In genomic region chrX:1922765-1923501, dm6 we compare ENCODE assay signal across 1 fruit fly cellular context.
TF ChIP-seq lines count a peak whose summit lies in the region.

eIF2Bepsilon (minus strand) TSS chrX:1922874.
Ocrl (plus strand) TSS chrX:1922981.

TF ChIP-seq in whole organism, embryonic, 481 proteins besides CTCF, POLR2A, EP300 and RAD21 (continued from another document and continues in another):
- TF ChIP-seq BEAF-32 (GFP tag; optimal IDR thresholded peaks at IDR 0.05; lab: Kevin White, UChicago) (peak; percentile 59), NfI (GFP tag; optimal IDR thresholded peaks at IDR 0.05; lab: Kevin White, UChicago) (no peak), tna (GFP tag; IDR thresholded peaks at IDR 0.05; lab: Robert Waterston, UW; ENCODE audit: partially characterized antibody) (no peak), CG10959 (GFP tag; IDR thresholded peaks at IDR 0.05; lab: Robert Waterston, UW) (no peak), CG11085 (GFP tag; IDR thresholded peaks at IDR 0.05; lab: Robert Waterston, UW) (no peak), onecut (GFP tag; IDR thresholded peaks at IDR 0.05; lab: Robert Waterston, UW) (no peak), Ets65A (GFP tag; lab: Kevin White, UChicago) (peak; percentile 94), wor (GFP tag; IDR thresholded peaks at IDR 0.05; lab: Robert Waterston, UW) (no peak), CG34376 (GFP tag; optimal IDR thresholded peaks at IDR 0.05; lab: Kevin White, UChicago) (peak; percentile 14), usp (GFP tag; optimal IDR thresholded peaks at IDR 0.05; lab: Kevin White, UChicago) (no peak), Lpt (GFP tag; optimal IDR thresholded peaks at IDR 0.05; lab: Kevin White, UChicago) (no peak), otp (GFP tag; IDR thresholded peaks at IDR 0.05; lab: Robert Waterston, UW) (no peak), vnd (GFP tag; IDR thresholded peaks at IDR 0.05; lab: Robert Waterston, UW; ENCODE audit: partially characterized antibody) (no peak), CG12659 (GFP tag; optimal IDR thresholded peaks at IDR 0.05; lab: Kevin White, UChicago) (peak; percentile 77), Pdp1 (GFP tag; optimal IDR thresholded peaks at IDR 0.05; lab: Kevin White, UChicago) (peak in 1 of 2 experiments; percentile 55), Atf6 (GFP tag; IDR thresholded peaks at IDR 0.05; lab: Robert Waterston, UW) (no peak), Scr (GFP tag; IDR thresholded peaks at IDR 0.05; lab: Robert Waterston, UW; ENCODE audit: partially characterized antibody) (no peak), sc (optimal IDR thresholded peaks at IDR 0.05; lab: Kevin White, UChicago) (no peak), sc (GFP tag; optimal IDR thresholded peaks at IDR 0.05; lab: Kevin White, UChicago) (no peak), p53 (GFP tag; optimal IDR thresholded peaks at IDR 0.05; lab: Kevin White, UChicago) (peak; percentile 6), Fer2 (tag; optimal IDR thresholded peaks at IDR 0.05; lab: Kevin White, UChicago) (no peak), oc (tag; optimal IDR thresholded peaks at IDR 0.05; lab: Kevin White, UChicago) (no peak), Aef1 (GFP tag; IDR thresholded peaks at IDR 0.05; lab: Robert Waterston, UW) (no peak), CG42726 (GFP tag; IDR thresholded peaks at IDR 0.05; lab: Robert Waterston, UW; ENCODE audit: partially characterized antibody) (no peak), lab (GFP tag; optimal IDR thresholded peaks at IDR 0.05; lab: Kevin White, UChicago) (no peak), HmgZ (tag; optimal IDR thresholded peaks at IDR 0.05; lab: Kevin White, UChicago) (peak; percentile 82), ara (GFP tag; IDR thresholded peaks at IDR 0.05; lab: Robert Waterston, UW) (no peak), gce (GFP tag; IDR thresholded peaks at IDR 0.05; lab: Robert Waterston, UW) (no peak), CG10462 (GFP tag; optimal IDR thresholded peaks at IDR 0.05; lab: Kevin White, UChicago) (no peak), trem (tag; optimal IDR thresholded peaks at IDR 0.05; lab: Kevin White, UChicago) (peak; percentile 54), CG11247 (GFP tag; IDR thresholded peaks at IDR 0.05; lab: Robert Waterston, UW) (no peak), toy (GFP tag; IDR thresholded peaks at IDR 0.05; lab: Robert Waterston, UW) (no peak), salm (tag; optimal IDR thresholded peaks at IDR 0.05; lab: Kevin White, UChicago) (no peak), CG4730 (GFP tag; IDR thresholded peaks at IDR 0.05; lab: Robert Waterston, UW) (no peak), crol (GFP tag; IDR thresholded peaks at IDR 0.05; lab: Robert Waterston, UW) (no peak), lbe (GFP tag; optimal IDR thresholded peaks at IDR 0.05; lab: Kevin White, UChicago) (no peak), Jarid2 (GFP tag; optimal IDR thresholded peaks at IDR 0.05; lab: Kevin White, UChicago) (no peak), wek (GFP tag; optimal IDR thresholded peaks at IDR 0.05; lab: Kevin White, UChicago) (no peak), CG10147 (GFP tag; optimal IDR thresholded peaks at IDR 0.05; lab: Kevin White, UChicago) (no peak), slp2 (GFP tag; optimal IDR thresholded peaks at IDR 0.05; lab: Kevin White, UChicago) (no peak), crc (GFP tag; optimal IDR thresholded peaks at IDR 0.05; lab: Kevin White, UChicago) (no peak), peb (GFP tag; IDR thresholded peaks at IDR 0.05; lab: Robert Waterston, UW) (no peak), danr (GFP tag; IDR thresholded peaks at IDR 0.05; lab: Robert Waterston, UW) (no peak), CG17359 (tag; optimal IDR thresholded peaks at IDR 0.05; lab: Kevin White, UChicago) (no peak), cg (GFP tag; optimal IDR thresholded peaks at IDR 0.05; lab: Kevin White, UChicago) (peak; percentile 87), HHEX (GFP tag; optimal IDR thresholded peaks at IDR 0.05; lab: Kevin White, UChicago) (no peak), Oaz (GFP tag; IDR thresholded peaks at IDR 0.05; lab: Robert Waterston, UW) (no peak), CG4424 (GFP tag; optimal IDR thresholded peaks at IDR 0.05; lab: Kevin White, UChicago) (no peak), CG9609 (GFP tag; optimal IDR thresholded peaks at IDR 0.05; lab: Kevin White, UChicago) (peak; percentile 11), CG13123 (GFP tag; optimal IDR thresholded peaks at IDR 0.05; lab: Kevin White, UChicago) (no peak), sob (GFP tag; IDR thresholded peaks at IDR 0.05; lab: Robert Waterston, UW) (no peak), eyg (GFP tag; optimal IDR thresholded peaks at IDR 0.05; lab: Kevin White, UChicago) (no peak), CG10366 (GFP tag; IDR thresholded peaks at IDR 0.05; lab: Robert Waterston, UW) (no peak), CG9215 (GFP tag; IDR thresholded peaks at IDR 0.05; lab: Robert Waterston, UW) (no peak), ash1 (GFP tag; optimal IDR thresholded peaks at IDR 0.05; lab: Kevin White, UChicago) (no peak), GATAe (GFP tag; conservative IDR thresholded peaks at IDR 0.05; lab: Robert Waterston, UW) (no peak), cad (GFP tag; optimal IDR thresholded peaks at IDR 0.05; lab: Kevin White, UChicago) (no peak), CG43689 (GFP tag; IDR thresholded peaks at IDR 0.05; lab: Robert Waterston, UW) (no peak), ems (GFP tag; optimal IDR thresholded peaks at IDR 0.05; lab: Kevin White, UChicago) (no peak), Fer3 (tag; optimal IDR thresholded peaks at IDR 0.05; lab: Kevin White, UChicago) (no peak), Sox102F (GFP tag; optimal IDR thresholded peaks at IDR 0.05; lab: Kevin White, UChicago) (no peak), Hmx (GFP tag; optimal IDR thresholded peaks at IDR 0.05; lab: Kevin White, UChicago) (no peak), CG11560 (tag; IDR thresholded peaks at IDR 0.05; lab: Robert Waterston, UW) (no peak), klu (GFP tag; IDR thresholded peaks at IDR 0.05; lab: Robert Waterston, UW) (no peak), D19B (GFP tag; optimal IDR thresholded peaks at IDR 0.05; lab: Kevin White, UChicago) (no peak), CG15479 (GFP tag; optimal IDR thresholded peaks at IDR 0.05; lab: Kevin White, UChicago) (no peak), CG14014 (GFP tag; IDR thresholded peaks at IDR 0.05; lab: Robert Waterston, UW) (no peak), gem (tag; optimal IDR thresholded peaks at IDR 0.05; lab: Kevin White, UChicago) (no peak), rib (GFP tag; IDR thresholded peaks at IDR 0.05; lab: Robert Waterston, UW) (no peak), Dll (GFP tag; IDR thresholded peaks at IDR 0.05; lab: Robert Waterston, UW; ENCODE audit: partially characterized antibody) (no peak), CG11093 (GFP tag; IDR thresholded peaks at IDR 0.05; lab: Robert Waterston, UW) (no peak), Camta (GFP tag; optimal IDR thresholded peaks at IDR 0.05; lab: Kevin White, UChicago) (no peak), HLH3B (GFP tag; IDR thresholded peaks at IDR 0.05; lab: Robert Waterston, UW) (no peak), stwl (tag; optimal IDR thresholded peaks at IDR 0.05; lab: Kevin White, UChicago) (no peak), CG10654 (GFP tag; optimal IDR thresholded peaks at IDR 0.05; lab: Kevin White, UChicago) (no peak), dan (GFP tag; IDR thresholded peaks at IDR 0.05; lab: Robert Waterston, UW) (no peak), CG10267 (tag; optimal IDR thresholded peaks at IDR 0.05; lab: Kevin White, UChicago) (peak; percentile 9), Antp (GFP tag; optimal IDR thresholded peaks at IDR 0.05; lab: Kevin White, UChicago) (no peak), dmrt11E (tag; optimal IDR thresholded peaks at IDR 0.05; lab: Kevin White, UChicago) (no peak), shn (GFP tag; optimal IDR thresholded peaks at IDR 0.05; lab: Kevin White, UChicago) (no peak), Awh (GFP tag; IDR thresholded peaks at IDR 0.05; lab: Robert Waterston, UW) (no peak), CG1603 (tag; optimal IDR thresholded peaks at IDR 0.05; lab: Kevin White, UChicago) (no peak), YL-1 (GFP tag; optimal IDR thresholded peaks at IDR 0.05; lab: Kevin White, UChicago) (peak; percentile 73), CG14710 (tag; optimal IDR thresholded peaks at IDR 0.05; lab: Kevin White, UChicago) (peak; percentile 62), Med (GFP tag; lab: Kevin White, UChicago) (peak; percentile 62), az2 (GFP tag; optimal IDR thresholded peaks at IDR 0.05; lab: Kevin White, UChicago) (no peak), zfh2 (GFP tag; optimal IDR thresholded peaks at IDR 0.05; lab: Kevin White, UChicago) (no peak), CG16813 (GFP tag; IDR thresholded peaks at IDR 0.05; lab: Robert Waterston, UW; ENCODE audit: partially characterized antibody) (no peak), CG12744 (GFP tag; optimal IDR thresholded peaks at IDR 0.05; lab: Kevin White, UChicago) (no peak), Lhr (GFP tag; optimal IDR thresholded peaks at IDR 0.05; lab: Kevin White, UChicago) (peak; percentile 83), jumu (GFP tag; optimal IDR thresholded peaks at IDR 0.05; lab: Kevin White, UChicago) (no peak), Poxn (GFP tag; IDR thresholded peaks at IDR 0.05; lab: Robert Waterston, UW) (no peak), zfh1 (GFP tag; IDR thresholded peaks at IDR 0.05; lab: Robert Waterston, UW) (no peak), ato (GFP tag; IDR thresholded peaks at IDR 0.05; lab: Robert Waterston, UW; ENCODE audit: partially characterized antibody) (no peak), pros (GFP tag; optimal IDR thresholded peaks at IDR 0.05; lab: Kevin White, UChicago) (no peak), phol (tag; optimal IDR thresholded peaks at IDR 0.05; lab: Kevin White, UChicago) (peak; percentile 49), CG9797 (GFP tag; optimal IDR thresholded peaks at IDR 0.05; lab: Kevin White, UChicago) (peak; percentile 97), pan (optimal IDR thresholded peaks at IDR 0.05; lab: Kevin White, UChicago) (no peak), pan (GFP tag; optimal IDR thresholded peaks at IDR 0.05 in 1 of 2, IDR thresholded peaks at IDR 0.05 in 1 of 2) (no peak), ken (GFP tag; IDR thresholded peaks at IDR 0.05; lab: Robert Waterston, UW) (no peak), ham (GFP tag; IDR thresholded peaks at IDR 0.05; lab: Robert Waterston, UW) (no peak), ERR (GFP tag; optimal IDR thresholded peaks at IDR 0.05; lab: Kevin White, UChicago) (peak; percentile 30), sna (GFP tag; IDR thresholded peaks at IDR 0.05; lab: Robert Waterston, UW; ENCODE audit: partially characterized antibody) (no peak; the same call in 1 of the 2 replicates), Dp (GFP tag; optimal IDR thresholded peaks at IDR 0.05; lab: Kevin White, UChicago) (peak; percentile 55), CG13624 (GFP tag; optimal IDR thresholded peaks at IDR 0.05; lab: Kevin White, UChicago) (no peak), CG31441 (GFP tag; IDR thresholded peaks at IDR 0.05; lab: Robert Waterston, UW) (no peak), CG32532 (GFP tag; IDR thresholded peaks at IDR 0.05; lab: Robert Waterston, UW) (no peak), Ets97D (GFP tag; optimal IDR thresholded peaks at IDR 0.05; lab: Kevin White, UChicago) (peak; percentile 49), Rx (GFP tag; IDR thresholded peaks at IDR 0.05; lab: Robert Waterston, UW) (no peak), CG31365 (tag; optimal IDR thresholded peaks at IDR 0.05; lab: Kevin White, UChicago) (no peak), hbn (GFP tag; IDR thresholded peaks at IDR 0.05; lab: Robert Waterston, UW; ENCODE audit: partially characterized antibody) (no peak), Bgb (GFP tag; IDR thresholded peaks at IDR 0.05; lab: Robert Waterston, UW; ENCODE audit: partially characterized antibody) (no peak), Doc3 (GFP tag; IDR thresholded peaks at IDR 0.05; lab: Robert Waterston, UW; ENCODE audit: partially characterized antibody) (no peak), gt (GFP tag; IDR thresholded peaks at IDR 0.05; lab: Robert Waterston, UW) (no peak), CG2129 (GFP tag; IDR thresholded peaks at IDR 0.05; lab: Robert Waterston, UW; ENCODE audit: partially characterized antibody) (no peak), hb (GFP tag; IDR thresholded peaks at IDR 0.05; lab: Robert Waterston, UW; ENCODE audit: partially characterized antibody) (no peak), Doc2 (GFP tag; IDR thresholded peaks at IDR 0.05; lab: Robert Waterston, UW) (no peak), ind (GFP tag; optimal IDR thresholded peaks at IDR 0.05; lab: Kevin White, UChicago) (no peak), CG6683 (GFP tag; optimal IDR thresholded peaks at IDR 0.05; lab: Kevin White, UChicago) (peak; percentile 3), esg (GFP tag; conservative IDR thresholded peaks at IDR 0.05; lab: Robert Waterston, UW) (no peak), Nf-YC (tag; optimal IDR thresholded peaks at IDR 0.05; lab: Kevin White, UChicago) (no peak), CG2202 (tag; optimal IDR thresholded peaks at IDR 0.05; lab: Kevin White, UChicago) (no peak), CG13894 (tag; optimal IDR thresholded peaks at IDR 0.05; lab: Kevin White, UChicago) (no peak), dati (GFP tag; IDR thresholded peaks at IDR 0.05; lab: Robert Waterston, UW) (no peak), corto (GFP tag; optimal IDR thresholded peaks at IDR 0.05; lab: Kevin White, UChicago) (no peak), amos (GFP tag; IDR thresholded peaks at IDR 0.05; lab: Robert Waterston, UW; ENCODE audit: partially characterized antibody) (peak; percentile 46), zen (tag; optimal IDR thresholded peaks at IDR 0.05; lab: Kevin White, UChicago) (peak; percentile 56), CG2889 (GFP tag; IDR thresholded peaks at IDR 0.05; lab: Robert Waterston, UW) (no peak), CG3281 (GFP tag; optimal IDR thresholded peaks at IDR 0.05; lab: Kevin White, UChicago) (no peak), CG13287 (GFP tag; IDR thresholded peaks at IDR 0.05; lab: Robert Waterston, UW; ENCODE audit: partially characterized antibody) (peak; percentile 44; the same call in 1 of the 2 replicates), Ravus (GFP tag; IDR thresholded peaks at IDR 0.05; lab: Robert Waterston, UW) (no peak), insv (GFP tag; optimal IDR thresholded peaks at IDR 0.05; lab: Kevin White, UChicago) (peak; percentile 93 to 99), Opbp (GFP tag; IDR thresholded peaks at IDR 0.05; lab: Robert Waterston, UW; ENCODE audit: partially characterized antibody) (peak; percentile 55; the same call in 1 of the 3 replicates), CG12391 (tag; optimal IDR thresholded peaks at IDR 0.05; lab: Kevin White, UChicago) (peak; percentile 33), Dfd (GFP tag; optimal IDR thresholded peaks at IDR 0.05; lab: Kevin White, UChicago) (no peak), yki (optimal IDR thresholded peaks at IDR 0.05; lab: Kevin White, UChicago) (no peak), CG4282 (GFP tag; optimal IDR thresholded peaks at IDR 0.05; lab: Kevin White, UChicago) (no peak), btn (GFP tag; optimal IDR thresholded peaks at IDR 0.05; lab: Kevin White, UChicago) (no peak)
